Worm (Caenorhabditis elegans): ENCODE measurements around the gene C14E2.5.

DNA sequence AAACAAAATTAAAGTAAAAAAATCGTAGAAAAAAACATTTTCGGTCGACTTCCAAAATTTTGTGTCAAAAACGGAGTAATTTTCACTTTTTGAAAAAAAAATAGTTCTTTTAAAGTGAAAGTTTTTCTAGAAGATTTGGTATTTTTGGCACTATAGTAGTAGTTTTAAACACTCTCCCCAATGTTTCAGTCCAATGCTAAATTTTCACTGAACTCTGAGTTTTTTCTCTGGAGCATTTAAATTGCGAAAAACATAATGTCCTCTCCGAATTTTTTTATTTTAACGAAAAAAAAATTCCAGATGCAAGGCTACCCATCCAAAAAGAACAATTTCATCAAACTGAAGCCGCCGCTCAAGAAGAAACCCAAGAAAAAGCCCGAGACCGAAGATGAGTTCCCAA is 9.0 kb downstream of the C14E2.5 start, which contains the start of gene C14E2.7:
- TF ChIP-seq sptf-2 (GFP tag; optimal IDR thresholded peaks at IDR 0.05) (no peak), nfya-1 (tag; optimal IDR thresholded peaks at IDR 0.05; ENCODE audit: borderline replicate concordance, insufficient read depth) (no peak)

Measured in whole organism, young adult.